Worm (Caenorhabditis elegans) whole organism, L1 larva: ENCODE data around the gene act-5.

Experiments used
- alr-1 ChIP-seq: fragments of 200-800 bp; sonication (Bioruptor generic); optimal IDR thresholded peaks from 2 replicates; lab custom pipeline; 2018; ENCODE audit warnings: borderline replicate concordance, mild to moderate bottlenecking, missing genetic modification characterization, missing compliant biosample characterization
- blmp-1 ChIP-seq: fragments of 150-350 bp; optimal IDR thresholded peaks from 2 replicates; lab custom pipeline; 2014; ENCODE audit warnings: missing biosample characterization, missing genetic modification characterization
- ceh-63 ChIP-seq: fragments of 200-800 bp; sonication (Bioruptor generic); optimal IDR thresholded peaks from 2 replicates; lab custom pipeline; 2018; ENCODE audit warnings: mild to moderate bottlenecking, missing genetic modification characterization, missing compliant biosample characterization
- ceh-8 ChIP-seq: fragments of 200-800 bp; sonication (Bioruptor generic); optimal IDR thresholded peaks from 2 replicates; lab custom pipeline; 2018; ENCODE audit warnings: mild to moderate bottlenecking, missing genetic modification characterization, moderate library complexity, missing compliant biosample characterization
- ceh-82 ChIP-seq, 3 experiments: fragments of 150-350 bp in 1 of 3; sonication (generic microtip) in 2 of 3; optimal IDR thresholded peaks; 2 replicates each; lab custom pipeline; 2014 to 2017; ENCODE audit warnings: missing biosample characterization in 3 of 3, missing genetic modification characterization in 3 of 3
- ceh-88 ChIP-seq: fragments of 200-800 bp; sonication (Bioruptor generic); IDR thresholded peaks from 2 replicates; pipeline ENCODE4 v1.3.6; 2022; ENCODE audit warnings: missing genetic modification characterization, missing compliant biosample characterization
- ces-1 ChIP-seq: fragments of 150-350 bp; optimal IDR thresholded peaks from 2 replicates; lab custom pipeline; 2014; ENCODE audit warnings: missing biosample characterization, missing genetic modification reagents, missing genetic modification characterization
- dpl-1 ChIP-seq, 3 experiments: fragments of 150-350 bp in 2 of 3; sonication (generic microtip) in 1 of 3; optimal IDR thresholded peaks; 2 replicates each; lab custom pipeline; 2014 to 2017; ENCODE audit warnings: missing biosample characterization in 3 of 3, missing genetic modification characterization in 3 of 3, missing genetic modification reagents in 3 of 3
- efl-1 ChIP-seq, 4 experiments: fragments of 150-350 bp; optimal IDR thresholded peaks in 3 of 4; peaks in 1 of 4; 1 replicate in 1 of 4; 2 replicates in 3 of 4; lab custom pipeline; 2014; ENCODE audit warnings: missing biosample characterization in 2 of 4, missing genetic modification characterization in 2 of 4, missing genetic modification reagents in 2 of 4
- ets-5 ChIP-seq: fragments of 200-800 bp; sonication (Bioruptor generic); IDR thresholded peaks from 2 replicates; pipeline ENCODE4 v1.3.6; 2022; ENCODE audit warnings: missing genetic modification characterization, missing compliant biosample characterization
- fkh-10 ChIP-seq: sonication (generic microtip); optimal IDR thresholded peaks from 2 replicates; lab custom pipeline; 2017; ENCODE audit warnings: missing biosample characterization, missing genetic modification reagents, missing genetic modification characterization
- fkh-4 ChIP-seq: sonication (generic microtip); optimal IDR thresholded peaks from 2 replicates; lab custom pipeline; 2016; ENCODE audit warnings: missing compliant biosample characterization, missing genetic modification characterization, borderline replicate concordance
- fkh-8 ChIP-seq: sonication (generic microtip); optimal IDR thresholded peaks from 2 replicates; lab custom pipeline; 2016; ENCODE audit warnings: mild to moderate bottlenecking, missing genetic modification characterization, missing compliant biosample characterization
- fos-1 ChIP-seq: fragments of 150-350 bp; optimal IDR thresholded peaks from 2 replicates; lab custom pipeline; 2014; ENCODE audit warnings: missing biosample characterization, missing genetic modification characterization
- grh-1 ChIP-seq: fragments of 200-800 bp; sonication (Bioruptor generic); IDR thresholded peaks from 2 replicates; pipeline ENCODE4 v1.3.6; 2022; ENCODE audit warnings: missing genetic modification reagents, missing genetic modification characterization, missing compliant biosample characterization
- hlh-17 ChIP-seq: fragments of 200-800 bp; sonication (Bioruptor generic); optimal IDR thresholded peaks from 2 replicates; lab custom pipeline; 2018; ENCODE audit warnings: missing genetic modification characterization, mild to moderate bottlenecking, missing compliant biosample characterization, moderate library complexity, borderline replicate concordance
- hlh-4 ChIP-seq: sonication (generic microtip); optimal IDR thresholded peaks from 2 replicates; lab custom pipeline; 2016; ENCODE audit warnings: mild to moderate bottlenecking, missing genetic modification characterization, missing compliant biosample characterization
- irx-1 ChIP-seq: sonication (generic microtip); optimal IDR thresholded peaks from 2 replicates; lab custom pipeline; 2016; ENCODE audit warnings: missing genetic modification characterization, missing compliant biosample characterization
- lin-13 ChIP-seq: fragments of 150-350 bp; optimal IDR thresholded peaks from 2 replicates; lab custom pipeline; 2014; ENCODE audit warnings: missing biosample characterization, missing genetic modification reagents, missing genetic modification characterization
- lin-14 ChIP-seq: fragments of 200-800 bp; sonication (Bioruptor generic); optimal IDR thresholded peaks from 2 replicates; lab custom pipeline; 2018; ENCODE audit warnings: mild to moderate bottlenecking, missing genetic modification characterization, moderate library complexity, missing compliant biosample characterization
- lin-35 ChIP-seq, 2 experiments: fragments of 150-350 bp; optimal IDR thresholded peaks; 2 replicates each; lab custom pipeline; 2014; ENCODE audit warnings: missing biosample characterization in 2 of 2, missing genetic modification characterization in 2 of 2, missing genetic modification reagents in 2 of 2
- lir-3 ChIP-seq: sonication (generic microtip); optimal IDR thresholded peaks from 2 replicates; lab custom pipeline; 2016; ENCODE audit warnings: mild to moderate bottlenecking, missing genetic modification characterization, moderate library complexity, missing compliant biosample characterization; ENCODE audit not compliant: poor library complexity
- mdl-1 ChIP-seq, 2 experiments: fragments of 150-350 bp; optimal IDR thresholded peaks; 2 replicates each; lab custom pipeline; 2014 to 2017; ENCODE audit warnings: missing biosample characterization in 2 of 2, missing genetic modification characterization in 2 of 2, inconsistent platforms in 1 of 2
- nhr-12 ChIP-seq: sonication (generic microtip); optimal IDR thresholded peaks from 2 replicates; lab custom pipeline; 2017; ENCODE audit warnings: missing biosample characterization, missing genetic modification characterization
- nhr-47 ChIP-seq: sonication (generic microtip); optimal IDR thresholded peaks from 2 replicates; lab custom pipeline; 2016; ENCODE audit warnings: mild to moderate bottlenecking, missing genetic modification characterization, moderate library complexity, missing compliant biosample characterization
- nhr-71 ChIP-seq: sonication (generic microtip); optimal IDR thresholded peaks from 2 replicates; lab custom pipeline; 2016; ENCODE audit warnings: mild to moderate bottlenecking, missing genetic modification characterization, moderate library complexity, missing compliant biosample characterization
- nhr-84 ChIP-seq: sonication (generic microtip); optimal IDR thresholded peaks from 2 replicates; lab custom pipeline; 2017; ENCODE audit warnings: missing biosample characterization, missing genetic modification characterization
- pag-3 ChIP-seq: sonication (generic microtip); optimal IDR thresholded peaks from 2 replicates; lab custom pipeline; 2017; ENCODE audit warnings: missing genetic modification characterization, mild to moderate bottlenecking, missing compliant biosample characterization, antibody characterized with exemption, borderline replicate concordance; ENCODE audit not compliant: insufficient read depth
- pax-3 ChIP-seq: fragments of 200-800 bp; sonication (Bioruptor generic); optimal IDR thresholded peaks from 2 replicates; lab custom pipeline; 2018; ENCODE audit warnings: mild to moderate bottlenecking, missing genetic modification characterization, moderate library complexity, missing compliant biosample characterization
- rnt-1 ChIP-seq: sonication (generic microtip); optimal IDR thresholded peaks from 2 replicates; lab custom pipeline; 2016; ENCODE audit warnings: mild to moderate bottlenecking, missing genetic modification characterization, moderate library complexity, missing compliant biosample characterization
- skn-1 ChIP-seq: fragments of 150-350 bp; optimal IDR thresholded peaks from 2 replicates; lab custom pipeline; 2014; ENCODE audit warnings: missing biosample characterization, missing genetic modification characterization
- snpc-4 ChIP-seq: fragments of 150-350 bp; optimal IDR thresholded peaks from 2 replicates; lab custom pipeline; 2014; ENCODE audit warnings: missing biosample characterization, missing genetic modification characterization
- tbx-2 ChIP-seq: sonication (generic microtip); optimal IDR thresholded peaks from 2 replicates; lab custom pipeline; 2016; ENCODE audit warnings: missing genetic modification characterization, missing compliant biosample characterization
- unc-130 ChIP-seq: fragments of 150-350 bp; optimal IDR thresholded peaks from 2 replicates; lab custom pipeline; 2017; ENCODE audit warnings: missing biosample characterization, missing genetic modification characterization, inconsistent platforms
- unc-30 ChIP-seq: sonication (generic microtip); optimal IDR thresholded peaks from 2 replicates; lab custom pipeline; 2017; ENCODE audit warnings: missing biosample characterization, missing genetic modification characterization
- vab-15 ChIP-seq: sonication (generic microtip); optimal IDR thresholded peaks from 2 replicates; lab custom pipeline; 2017; ENCODE audit warnings: missing genotype, mild to moderate bottlenecking, missing genetic modification characterization, missing compliant biosample characterization
- zag-1 ChIP-seq: fragments of 150-350 bp; optimal IDR thresholded peaks from 2 replicates; lab custom pipeline; 2014; ENCODE audit warnings: missing biosample characterization, missing genetic modification characterization
- ztf-11 ChIP-seq, 2 experiments: sonication (generic microtip); optimal IDR thresholded peaks; 2 replicates each; lab custom pipeline; 2016 to 2017; ENCODE audit warnings: missing genetic modification characterization in 2 of 2, missing biosample characterization in 1 of 2, missing compliant biosample characterization in 1 of 2

Gene act-5

DNA sequence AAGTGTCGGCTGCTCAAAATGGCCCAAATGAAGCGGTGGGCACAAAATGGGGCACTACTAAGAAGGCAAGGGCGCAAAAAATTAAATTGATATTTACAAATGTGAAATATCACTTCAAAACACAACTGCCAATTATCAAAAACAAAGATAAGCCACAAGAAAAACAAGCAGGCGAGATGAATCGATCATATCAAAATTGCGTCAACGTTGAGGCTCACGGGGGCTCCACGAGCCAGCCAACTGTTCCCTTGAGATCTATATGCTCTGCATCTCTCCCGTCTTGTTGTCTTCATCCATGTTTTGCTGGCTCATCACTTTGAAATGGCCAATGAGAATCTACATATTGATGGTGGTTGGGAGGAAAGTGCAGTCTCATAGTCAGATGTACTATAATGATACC, 29.4 kb upstream of the act-5 start:
- TF ChIP-seq hlh-17 (GFP tag; lab: Kevin White, UChicago) (no peak), ets-5 (GFP tag; lab: Robert Waterston, UW) (no peak), unc-130 (peak; percentile 36), nhr-71 (tag; lab: Kevin White, UChicago) (peak; percentile 30), pax-3 (tag; lab: Kevin White, UChicago) (no peak), nhr-47 (tag; lab: Kevin White, UChicago) (no peak), rnt-1 (tag; lab: Kevin White, UChicago) (peak; percentile 34), blmp-1 (tag; lab: Kevin White, UChicago) (no peak), irx-1 (tag; lab: Kevin White, UChicago) (no peak), nhr-84 (tag; lab: Kevin White, UChicago) (no peak), nhr-12 (tag; lab: Kevin White, UChicago) (no peak), unc-30 (tag; lab: Kevin White, UChicago) (no peak), mdl-1 (tag; optimal IDR thresholded peaks at IDR 0.05; lab: Kevin White, UChicago) (peak in 1 of 2 experiments; percentile 16), lin-14 (peak; percentile 27), alr-1 (tag; lab: Kevin White, UChicago) (no peak), zag-1 (tag; lab: Kevin White, UChicago) (no peak), ceh-8 (GFP tag; lab: Kevin White, UChicago) (no peak), snpc-4 (no peak), fkh-8 (tag; lab: Kevin White, UChicago) (no peak)

- TF ChIP-seq skn-1 (tag; lab: Kevin White, UChicago) (no peak), ces-1 (no peak), lin-13 (GFP tag; lab: Kevin White, UChicago) (no peak), pax-3 (tag; lab: Kevin White, UChicago) (no peak), lin-14 (peak; percentile 50), lir-3 (tag; lab: Kevin White, UChicago) (no peak), snpc-4 (no peak), ceh-88 (no peak), efl-1 (optimal IDR thresholded peaks at IDR 0.05; lab: Kevin White, UChicago) (no peak), efl-1 (GFP tag; optimal IDR thresholded peaks at IDR 0.05 in 1 of 2; lab: Kevin White, UChicago) (peak in 1 of 2 experiments; percentile 24), ceh-63 (GFP tag; lab: Kevin White, UChicago) (no peak), fkh-8 (tag; lab: Kevin White, UChicago) (no peak), tbx-2 (no peak), hlh-4 (tag; lab: Kevin White, UChicago) (no peak), vab-15 (tag; lab: Kevin White, UChicago) (no peak), fkh-10 (peak; percentile 30), ceh-82 (tag; optimal IDR thresholded peaks at IDR 0.05; lab: Kevin White, UChicago) (no peak), pag-3 (tag; lab: Kevin White, UChicago) (no peak)
Measured at ce11 chrIII:13633826-13634225, 28.0 kb upstream of the act-5 start.

- TF ChIP-seq ztf-11 (tag; optimal IDR thresholded peaks at IDR 0.05; lab: Kevin White, UChicago), result no peak
- TF ChIP-seq fkh-4, result no peak
- no peak for TF ChIP-seq blmp-1 (tag; lab: Kevin White, UChicago)
- TF ChIP-seq fos-1, result no peak
- no peak for TF ChIP-seq dpl-1 (GFP tag; optimal IDR thresholded peaks at IDR 0.05; lab: Kevin White, UChicago)
- TF ChIP-seq fkh-10, result no peak
- no peak for TF ChIP-seq ceh-8 (GFP tag; lab: Kevin White, UChicago)
- no peak for TF ChIP-seq grh-1 (GFP tag; lab: Robert Waterston, UW)
- TF ChIP-seq lin-35 (GFP tag; optimal IDR thresholded peaks at IDR 0.05; lab: Kevin White, UChicago), result no peak
- TF ChIP-seq, all 84 proteins: peak for 0
Measured at ce11 chrIII:13630708-13631107, 24.8 kb upstream of the act-5 start, which contains the start of gene arrd-17. arrd-17 (minus strand) TSS chrIII:13630808.
